Worm (Caenorhabditis elegans) whole organism, L1 larva: ENCODE results near the gene C55A1.11.
A peak's percentile ranks its signal among the peaks of the same experiment; 100 is the strongest.
"Not testable (repeated sequence)": the region's sequence is repeated elsewhere in the genome, so short reads cannot be mapped to it uniquely, and the experiment has no call there.

Experiments used
- C04F5.9 ChIP-seq: sonication (generic microtip); optimal IDR thresholded peaks from 2 replicates; lab custom pipeline; 2016; ENCODE audit warnings: missing genetic modification characterization, missing compliant biosample characterization
- C16A3.4 ChIP-seq: fragments of 150-350 bp; optimal IDR thresholded peaks from 2 replicates; lab custom pipeline; 2014; ENCODE audit warnings: missing biosample characterization, missing genetic modification characterization
- C34B4.2 ChIP-seq: sonication (generic microtip); optimal IDR thresholded peaks from 2 replicates; lab custom pipeline; 2017; ENCODE audit warnings: mild to moderate bottlenecking, missing genetic modification characterization, missing compliant biosample characterization
- F16B12.6 ChIP-seq: fragments of 150-350 bp; optimal IDR thresholded peaks from 2 replicates; lab custom pipeline; 2014; ENCODE audit warnings: missing biosample characterization, missing genetic modification characterization
- Y116A8C.19 ChIP-seq: sonication (generic microtip); optimal IDR thresholded peaks from 2 replicates; lab custom pipeline; 2016; ENCODE audit warnings: missing compliant biosample characterization, missing genetic modification characterization, borderline replicate concordance
- ceh-90 ChIP-seq: sonication (generic microtip); optimal IDR thresholded peaks from 2 replicates; lab custom pipeline; 2016; ENCODE audit warnings: missing genetic modification characterization, missing compliant biosample characterization
- ces-1 ChIP-seq: fragments of 150-350 bp; optimal IDR thresholded peaks from 2 replicates; lab custom pipeline; 2014; ENCODE audit warnings: missing biosample characterization, missing genetic modification reagents, missing genetic modification characterization
- efl-1 ChIP-seq, 4 experiments: fragments of 150-350 bp; optimal IDR thresholded peaks in 3 of 4; peaks in 1 of 4; 1 replicate in 1 of 4; 2 replicates in 3 of 4; lab custom pipeline; 2014; ENCODE audit warnings: missing biosample characterization in 2 of 4, missing genetic modification characterization in 2 of 4, missing genetic modification reagents in 2 of 4
- efl-3 ChIP-seq: fragments of 200-800 bp; sonication (Bioruptor generic); optimal IDR thresholded peaks from 2 replicates; lab custom pipeline; 2018; ENCODE audit warnings: mild to moderate bottlenecking, missing genetic modification characterization, missing compliant biosample characterization
- egl-13 ChIP-seq: sonication (generic microtip); optimal IDR thresholded peaks from 2 replicates; lab custom pipeline; 2016; ENCODE audit warnings: missing genotype, missing genetic modification reagents, missing genetic modification characterization, missing compliant biosample characterization
- egl-27 ChIP-seq, 2 experiments: fragments of 150-350 bp in 1 of 2; sonication (generic microtip); optimal IDR thresholded peaks; 3 replicates each; lab custom pipeline; 2017 to 2018; ENCODE audit warnings: missing biosample characterization in 2 of 2, missing genetic modification characterization in 2 of 2, missing genetic modification reagents in 2 of 2
- ets-5 ChIP-seq: fragments of 200-800 bp; sonication (Bioruptor generic); IDR thresholded peaks from 2 replicates; pipeline ENCODE4 v1.3.6; 2022; ENCODE audit warnings: missing genetic modification characterization, missing compliant biosample characterization
- fkh-8 ChIP-seq: sonication (generic microtip); optimal IDR thresholded peaks from 2 replicates; lab custom pipeline; 2016; ENCODE audit warnings: mild to moderate bottlenecking, missing genetic modification characterization, missing compliant biosample characterization
- fos-1 ChIP-seq: fragments of 150-350 bp; optimal IDR thresholded peaks from 2 replicates; lab custom pipeline; 2014; ENCODE audit warnings: missing biosample characterization, missing genetic modification characterization
- grh-1 ChIP-seq: fragments of 200-800 bp; sonication (Bioruptor generic); IDR thresholded peaks from 2 replicates; pipeline ENCODE4 v1.3.6; 2022; ENCODE audit warnings: missing genetic modification reagents, missing genetic modification characterization, missing compliant biosample characterization
- hlh-4 ChIP-seq: sonication (generic microtip); optimal IDR thresholded peaks from 2 replicates; lab custom pipeline; 2016; ENCODE audit warnings: mild to moderate bottlenecking, missing genetic modification characterization, missing compliant biosample characterization
- hpl-2 ChIP-seq: fragments of 150-350 bp; optimal IDR thresholded peaks from 2 replicates; lab custom pipeline; 2014; ENCODE audit warnings: missing biosample characterization, missing genetic modification reagents, missing genetic modification characterization
- irx-1 ChIP-seq: sonication (generic microtip); optimal IDR thresholded peaks from 2 replicates; lab custom pipeline; 2016; ENCODE audit warnings: missing genetic modification characterization, missing compliant biosample characterization
- lin-14 ChIP-seq: fragments of 200-800 bp; sonication (Bioruptor generic); optimal IDR thresholded peaks from 2 replicates; lab custom pipeline; 2018; ENCODE audit warnings: mild to moderate bottlenecking, missing genetic modification characterization, moderate library complexity, missing compliant biosample characterization
- lin-39 ChIP-seq: fragments of 150-350 bp; optimal IDR thresholded peaks from 2 replicates; lab custom pipeline; 2014; ENCODE audit warnings: missing biosample characterization, missing genetic modification reagents, missing genetic modification characterization
- lir-3 ChIP-seq: sonication (generic microtip); optimal IDR thresholded peaks from 2 replicates; lab custom pipeline; 2016; ENCODE audit warnings: mild to moderate bottlenecking, missing genetic modification characterization, moderate library complexity, missing compliant biosample characterization; ENCODE audit not compliant: poor library complexity
- lsy-2 ChIP-seq, 2 experiments: fragments of 150-350 bp; optimal IDR thresholded peaks; 2 replicates each; lab custom pipeline; 2014; ENCODE audit warnings: missing biosample characterization in 2 of 2, missing genetic modification characterization in 2 of 2
- mep-1 ChIP-seq: fragments of 150-350 bp; optimal IDR thresholded peaks from 2 replicates; lab custom pipeline; 2014; ENCODE audit warnings: missing biosample characterization, missing genetic modification characterization
- nhr-12 ChIP-seq: sonication (generic microtip); optimal IDR thresholded peaks from 2 replicates; lab custom pipeline; 2017; ENCODE audit warnings: missing biosample characterization, missing genetic modification characterization
- nhr-19 ChIP-seq: fragments of 200-800 bp; sonication (Bioruptor generic); conservative IDR thresholded peaks from 2 replicates; pipeline ENCODE4 v1.3.6; 2022; ENCODE audit warnings: missing genetic modification characterization, missing compliant biosample characterization
- nhr-71 ChIP-seq: sonication (generic microtip); optimal IDR thresholded peaks from 2 replicates; lab custom pipeline; 2016; ENCODE audit warnings: mild to moderate bottlenecking, missing genetic modification characterization, moderate library complexity, missing compliant biosample characterization
- nhr-76 ChIP-seq: sonication (generic microtip); optimal IDR thresholded peaks from 2 replicates; lab custom pipeline; 2017; ENCODE audit warnings: missing biosample characterization, missing genetic modification characterization
- nhr-84 ChIP-seq: sonication (generic microtip); optimal IDR thresholded peaks from 2 replicates; lab custom pipeline; 2017; ENCODE audit warnings: missing biosample characterization, missing genetic modification characterization
- nhr-85 ChIP-seq: sonication (generic microtip); peaks from one replicate; lab custom pipeline; 2016; ENCODE audit warnings: missing genetic modification characterization, inconsistent platforms, missing compliant biosample characterization
- nhr-90 ChIP-seq: sonication (generic microtip); optimal IDR thresholded peaks from 2 replicates; lab custom pipeline; 2016; ENCODE audit warnings: mild to moderate bottlenecking, missing genetic modification characterization, missing compliant biosample characterization; ENCODE audit not compliant: poor library complexity
- rnt-1 ChIP-seq: sonication (generic microtip); optimal IDR thresholded peaks from 2 replicates; lab custom pipeline; 2016; ENCODE audit warnings: mild to moderate bottlenecking, missing genetic modification characterization, moderate library complexity, missing compliant biosample characterization
- skn-1 ChIP-seq: fragments of 150-350 bp; optimal IDR thresholded peaks from 2 replicates; lab custom pipeline; 2014; ENCODE audit warnings: missing biosample characterization, missing genetic modification characterization
- snu-23 ChIP-seq: sonication (generic microtip); optimal IDR thresholded peaks from 2 replicates; lab custom pipeline; 2016; ENCODE audit warnings: missing genetic modification characterization, missing compliant biosample characterization
- sox-4 ChIP-seq: sonication (generic microtip); optimal IDR thresholded peaks from 2 replicates; lab custom pipeline; 2016; ENCODE audit warnings: missing genetic modification characterization, missing compliant biosample characterization
- sup-37 ChIP-seq: fragments of 200-800 bp; sonication (Bioruptor generic); optimal IDR thresholded peaks from 2 replicates; lab custom pipeline; 2018; ENCODE audit warnings: mild to moderate bottlenecking, missing genetic modification characterization, missing compliant biosample characterization
- swsn-7 ChIP-seq: sonication (generic microtip); optimal IDR thresholded peaks from 2 replicates; lab custom pipeline; 2016; ENCODE audit warnings: missing genetic modification characterization, missing compliant biosample characterization
- tbx-2 ChIP-seq: sonication (generic microtip); optimal IDR thresholded peaks from 2 replicates; lab custom pipeline; 2016; ENCODE audit warnings: missing genetic modification characterization, missing compliant biosample characterization
- tlp-1 ChIP-seq: fragments of 150-350 bp; optimal IDR thresholded peaks from 2 replicates; lab custom pipeline; 2014; ENCODE audit warnings: missing biosample characterization, missing genetic modification characterization
- unc-130 ChIP-seq: fragments of 150-350 bp; optimal IDR thresholded peaks from 2 replicates; lab custom pipeline; 2017; ENCODE audit warnings: missing biosample characterization, missing genetic modification characterization, inconsistent platforms
- unc-62 ChIP-seq: fragments of 150-350 bp; optimal IDR thresholded peaks from 2 replicates; lab custom pipeline; 2014; ENCODE audit warnings: missing biosample characterization, missing genetic modification reagents, missing genetic modification characterization
- zip-4 ChIP-seq: fragments of 200-800 bp; sonication (Bioruptor generic); optimal IDR thresholded peaks from 2 replicates; lab custom pipeline; 2018; ENCODE audit warnings: mild to moderate bottlenecking, missing genetic modification characterization, moderate library complexity, missing compliant biosample characterization

C55A1.11 gene

DNA sequence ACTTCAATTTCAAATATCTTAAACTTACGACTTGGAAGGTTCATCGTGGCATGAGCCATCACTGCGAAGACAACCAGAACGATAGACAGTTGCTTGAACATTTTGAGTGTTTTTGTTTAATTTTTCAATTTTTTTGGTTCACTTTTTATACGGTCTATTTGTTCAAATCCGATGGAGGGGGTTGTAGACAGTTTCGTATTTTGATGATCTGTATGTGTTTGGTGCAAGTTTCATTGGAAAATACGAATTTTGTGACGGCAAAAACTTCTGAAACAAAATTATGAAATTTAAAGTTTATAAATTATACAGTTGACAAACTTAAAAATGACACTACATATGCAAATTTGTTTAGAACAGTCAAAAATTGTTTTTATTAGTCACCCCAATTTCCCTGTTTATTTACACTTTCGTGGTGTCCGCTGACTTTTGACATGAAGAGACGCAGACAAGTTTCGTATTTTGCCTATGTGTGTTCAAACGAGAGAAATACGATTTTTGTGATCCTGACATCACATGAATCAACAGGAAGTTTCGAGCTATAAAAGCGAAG lies 21.9 kb downstream of the C55A1.11 start, which contains the start of the genes C55A1.7 and C55A1.6:
Gene C55A1.7 (minus strand): TSS at position 101 of the 550 bp plus-strand sequence.
Gene C55A1.6 (plus strand): TSS at position 500 of the 550 bp plus-strand sequence.
- not testable (repeated sequence) for TF ChIP-seq unc-62; lir-3 (tag; lab: Kevin White, UChicago); sox-4 (tag; lab: Kevin White, UChicago)

DNA sequence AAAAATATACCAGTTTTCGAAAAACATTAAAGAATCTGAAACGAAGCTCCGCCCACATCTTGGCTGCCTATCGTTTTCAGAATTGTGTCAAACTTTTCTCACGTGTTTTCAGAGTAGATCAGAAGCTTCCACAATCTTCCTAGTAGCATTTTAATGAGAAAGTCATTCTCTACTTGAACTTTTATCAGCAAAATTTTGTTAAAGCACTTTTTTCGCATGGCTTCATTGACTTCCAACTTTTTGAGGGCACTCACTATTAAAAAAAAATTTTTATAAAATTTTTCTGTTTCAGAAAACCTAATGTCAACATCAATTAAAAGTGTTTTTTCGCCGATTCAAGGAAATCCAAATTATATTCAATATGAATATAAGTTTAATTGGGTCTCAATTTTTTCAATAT lies 24.5 kb downstream of the C55A1.11 start, which contains the start of gene sru-42:
Gene sru-42 (plus strand): TSS at position 301 of the 400 bp plus-strand sequence.
- TF ChIP-seq hpl-2 (no peak), fkh-8 (peak; percentile 11)

DNA sequence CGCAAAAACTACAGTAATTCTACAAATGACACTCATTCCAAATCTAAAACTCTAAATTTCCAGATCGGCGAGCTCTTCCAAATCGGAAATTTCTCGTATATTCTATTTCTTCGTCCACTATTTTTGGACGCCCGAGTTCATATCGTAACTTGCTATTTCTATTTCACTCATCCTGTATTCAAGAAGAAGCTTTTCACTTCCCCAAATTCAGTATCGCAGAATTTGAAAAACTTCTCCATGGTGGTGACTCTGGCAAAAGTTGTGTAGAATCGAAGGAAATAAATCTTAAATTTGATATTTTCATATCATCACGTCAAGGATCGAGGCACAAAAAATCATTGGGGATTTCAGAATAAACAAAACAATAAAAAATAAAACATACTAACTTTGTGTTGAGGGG lies 26.5 kb downstream of the C55A1.11 start:
- no peak for TF ChIP-seq F16B12.6
- TF ChIP-seq zip-4 (GFP tag; lab: Kevin White, UChicago) = no peak
- no peak for TF ChIP-seq mep-1 (tag; lab: Kevin White, UChicago)
- TF ChIP-seq efl-1 (optimal IDR thresholded peaks at IDR 0.05; lab: Kevin White, UChicago) = no peak
- peak in 1 of 2 experiments; percentile 81 for TF ChIP-seq efl-1 (GFP tag; optimal IDR thresholded peaks at IDR 0.05 in 1 of 2; lab: Kevin White, UChicago)
- TF ChIP-seq Y116A8C.19 (tag; lab: Kevin White, UChicago) = no peak
- no peak for TF ChIP-seq nhr-84 (tag; lab: Kevin White, UChicago)
- no peak for TF ChIP-seq C34B4.2 (tag; lab: Kevin White, UChicago)
- TF ChIP-seq hlh-4 (tag; lab: Kevin White, UChicago) = no peak
- no peak for TF ChIP-seq swsn-7
- peak; percentile 65 for TF ChIP-seq nhr-85 (tag; lab: Kevin White, UChicago)

DNA sequence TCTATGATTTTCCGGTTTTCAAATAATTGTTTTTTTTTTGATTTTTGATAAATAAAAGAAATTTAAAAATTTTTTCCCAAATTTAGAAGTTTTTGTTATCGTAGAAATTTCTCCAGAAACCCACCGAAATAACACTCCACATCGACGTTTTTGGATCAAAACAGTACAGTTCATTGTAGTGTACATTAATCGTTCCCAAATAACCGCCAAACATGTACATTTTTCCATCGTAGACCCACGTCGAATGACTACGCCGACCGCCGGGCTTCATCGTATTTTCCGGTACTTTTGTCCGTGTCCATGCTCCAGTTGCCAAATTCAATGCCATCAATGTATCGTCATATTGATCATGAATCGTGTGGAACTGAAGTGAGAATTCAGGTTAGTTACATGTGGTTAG lies 28.5 kb downstream of the C55A1.11 start, which contains the start of gene F53E4.2:
Gene F53E4.2 (plus strand): TSS at position 301 of the 400 bp plus-strand sequence.
- no peak for TF ChIP-seq efl-3 (GFP tag; lab: Kevin White, UChicago)

DNA sequence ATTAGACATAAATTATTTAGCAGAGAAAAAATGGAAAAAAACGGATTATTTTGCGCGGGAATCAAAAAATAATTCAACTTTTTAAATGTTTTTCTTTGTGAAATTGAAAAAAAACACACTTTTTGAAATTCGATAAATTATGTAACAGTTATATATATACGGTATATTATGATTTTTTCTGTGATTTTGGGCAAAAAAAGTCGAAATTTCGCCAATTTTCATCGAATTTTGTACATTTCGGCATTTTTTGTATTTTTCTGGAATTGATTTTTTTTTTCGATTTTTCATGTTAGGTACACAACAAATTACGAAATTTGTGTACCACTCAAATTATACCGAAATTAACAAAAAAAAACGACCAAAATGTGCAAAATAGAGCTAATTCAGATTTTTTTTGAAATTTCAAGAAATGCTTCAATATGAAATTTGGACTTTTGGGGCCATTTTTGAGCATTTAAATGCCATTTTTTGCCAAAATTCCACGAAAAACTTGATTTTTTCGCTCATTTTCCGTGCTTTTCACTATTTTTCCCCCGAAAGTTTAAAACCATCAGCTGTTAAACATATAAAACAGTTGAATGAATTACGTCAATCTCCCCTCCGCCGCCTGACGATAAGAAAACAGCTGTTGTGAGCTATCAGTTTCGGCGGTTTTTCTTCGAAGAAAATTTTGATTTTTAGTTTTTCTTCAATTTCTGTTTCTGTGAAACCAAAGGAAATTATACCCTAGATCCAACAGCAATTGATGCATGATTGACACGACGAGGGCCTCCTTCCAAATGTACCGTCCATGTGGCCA lies 32.8 kb downstream of the C55A1.11 start:
- TF ChIP-seq nhr-12 (tag; lab: Kevin White, UChicago) = no peak
- peak; percentile 5 for TF ChIP-seq snu-23 (GFP tag; lab: Kevin White, UChicago)
- TF ChIP-seq unc-130 (tag; lab: Kevin White, UChicago) = no peak
- TF ChIP-seq lsy-2 (tag; optimal IDR thresholded peaks at IDR 0.05; lab: Kevin White, UChicago) = peak in 1 of 2 experiments; percentile 24
- TF ChIP-seq nhr-19 (GFP tag; lab: Robert Waterston, UW) = peak; percentile 34; the same call in 1 of the 2 replicates
- peak; percentile 72 for TF ChIP-seq rnt-1 (tag; lab: Kevin White, UChicago)
- peak; percentile 51 for TF ChIP-seq lin-14 (GFP tag; lab: Kevin White, UChicago)
- TF ChIP-seq nhr-71 (tag; lab: Kevin White, UChicago) = peak; percentile 40
- no peak for TF ChIP-seq C16A3.4 (tag; lab: Kevin White, UChicago)
- TF ChIP-seq, all 84 proteins: peak for 6

DNA sequence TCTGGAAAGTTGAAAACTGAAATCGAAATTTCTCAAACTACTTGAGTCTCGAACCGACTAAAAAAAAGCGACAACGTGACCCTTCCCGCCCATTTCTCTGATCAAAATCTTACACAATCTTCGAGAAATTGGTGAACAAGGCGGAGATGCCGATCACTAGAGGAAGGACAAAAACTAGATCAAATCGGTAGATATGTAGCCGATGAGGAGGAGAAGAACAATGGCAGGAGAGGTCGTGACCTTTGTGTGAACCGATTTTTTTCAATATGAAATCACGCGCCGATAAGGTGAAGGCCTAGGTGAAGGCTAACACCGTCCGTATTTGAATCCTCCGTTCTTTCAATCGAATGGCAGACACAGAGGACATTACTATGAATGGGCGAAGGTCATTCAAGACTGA lies 35.3 kb downstream of the C55A1.11 start:
- TF ChIP-seq ets-5 (GFP tag; lab: Robert Waterston, UW) (no peak), rnt-1 (tag; lab: Kevin White, UChicago) (peak; percentile 5), ceh-90 (tag; lab: Kevin White, UChicago) (no peak), ces-1 (no peak), sup-37 (no peak), lin-39 (tag; lab: Kevin White, UChicago) (no peak), tlp-1 (no peak), nhr-76 (tag; lab: Kevin White, UChicago) (no peak), skn-1 (no peak), egl-13 (tag; lab: Kevin White, UChicago) (no peak), C16A3.4 (tag; lab: Kevin White, UChicago) (no peak), fos-1 (tag; lab: Kevin White, UChicago) (no peak), C04F5.9 (tag; lab: Kevin White, UChicago) (no peak), irx-1 (tag; lab: Kevin White, UChicago) (peak; percentile 16), tbx-2 (tag; lab: Kevin White, UChicago) (no peak), egl-27 (tag; optimal IDR thresholded peaks at IDR 0.05; lab: Kevin White, UChicago) (no peak), grh-1 (GFP tag; lab: Robert Waterston, UW) (peak; percentile 43; the same call in 1 of the 2 replicates), nhr-90 (peak; percentile 10), lin-14 (GFP tag; lab: Kevin White, UChicago) (peak; percentile 82)
